Fruit fly (Drosophila melanogaster) whole organism, embryonic: ENCODE data around the gene Wbp2.

ENCODE experiments used
- Ada2b ChIP-seq: fragments of 200-800 bp; sonication (Bioruptor generic); IDR thresholded peaks from 2 replicates; pipeline ENCODE4 v1.3.6; 2022; ENCODE audit warnings: missing biosample characterization, missing genetic modification characterization
- Adf1 ChIP-seq: fragments of 200-800 bp; sonication (Bioruptor generic); IDR thresholded peaks from 2 replicates; pipeline ENCODE4 v1.3.6; 2022; ENCODE audit warnings: missing biosample characterization, missing genetic modification characterization
- Asciz ChIP-seq: fragments of 200-800 bp; sonication (Bioruptor generic); optimal IDR thresholded peaks from 2 replicates; lab custom pipeline; 2017; ENCODE audit warnings: missing biosample characterization, mild to moderate bottlenecking, missing genetic modification characterization, missing genetic modification reagents
- B-H1 ChIP-seq: fragments of 200-800 bp; sonication (Bioruptor generic); IDR thresholded peaks from 3 replicates; pipeline ENCODE4 v1.3.6; 2022; ENCODE audit warnings: missing biosample characterization, missing genetic modification characterization
- CG10274 ChIP-seq: fragments of 200-800 bp; sonication (Bioruptor generic); optimal IDR thresholded peaks from 3 replicates; lab custom pipeline; 2017; ENCODE audit warnings: missing biosample characterization, mild to moderate bottlenecking, missing genetic modification characterization
- CG10543 ChIP-seq: fragments of 200-800 bp; sonication (Bioruptor generic); optimal IDR thresholded peaks from 3 replicates; lab custom pipeline; 2017; ENCODE audit warnings: missing biosample characterization, mild to moderate bottlenecking, missing genetic modification characterization, moderate library complexity
- CG11085 ChIP-seq: fragments of 200-800 bp; sonication (Bioruptor generic); IDR thresholded peaks from 2 replicates; pipeline ENCODE4 v1.3.6; 2022; ENCODE audit warnings: missing biosample characterization, missing genetic modification characterization
- CG12299 ChIP-seq: fragments of 200-800 bp; sonication (Bioruptor generic); optimal IDR thresholded peaks from 2 replicates; lab custom pipeline; 2018; ENCODE audit warnings: missing biosample characterization, mild to moderate bottlenecking, missing genetic modification characterization
- CG14710 ChIP-seq: fragments of 200-800 bp; sonication (Bioruptor generic); optimal IDR thresholded peaks from 3 replicates; lab custom pipeline; 2019; ENCODE audit warnings: missing biosample characterization, mild to moderate bottlenecking, missing genetic modification characterization, moderate library complexity
- CG16815 ChIP-seq: fragments of 200-800 bp; sonication (Bioruptor generic); optimal IDR thresholded peaks from 3 replicates; lab custom pipeline; 2017; ENCODE audit warnings: missing biosample characterization, mild to moderate bottlenecking, missing genetic modification characterization
- CG17912 ChIP-seq: fragments of 200-800 bp; sonication (Bioruptor generic); optimal IDR thresholded peaks from 2 replicates; lab custom pipeline; 2018; ENCODE audit warnings: missing biosample characterization, mild to moderate bottlenecking, missing genetic modification characterization
- CG18619 ChIP-seq: fragments of 200-800 bp; sonication (Bioruptor generic); optimal IDR thresholded peaks from 3 replicates; lab custom pipeline; 2017; ENCODE audit warnings: missing biosample characterization, mild to moderate bottlenecking, missing genetic modification characterization
- CG18764 ChIP-seq: fragments of 200-800 bp; sonication (Bioruptor generic); optimal IDR thresholded peaks from 3 replicates; lab custom pipeline; 2016; ENCODE audit warnings: missing biosample characterization, missing genetic modification characterization
- CG2129 ChIP-seq: fragments of 200-800 bp; sonication (Bioruptor generic); IDR thresholded peaks from 2 replicates; pipeline ENCODE4 v1.3.6; 2022; ENCODE audit warnings: missing biosample characterization, missing genetic modification characterization; ENCODE audit not compliant: partially characterized antibody
- CG31365 ChIP-seq: fragments of 200-800 bp; sonication (Bioruptor generic); optimal IDR thresholded peaks from 2 replicates; lab custom pipeline; 2018; ENCODE audit warnings: missing biosample characterization, mild to moderate bottlenecking, missing genetic modification characterization
- CG31441 ChIP-seq: fragments of 200-800 bp; sonication (Bioruptor generic); IDR thresholded peaks from 2 replicates; pipeline ENCODE4 v1.3.6; 2022; ENCODE audit warnings: missing biosample characterization, missing genetic modification characterization
- CG33213 ChIP-seq: fragments of 200-800 bp; sonication (Bioruptor generic); optimal IDR thresholded peaks from 3 replicates; lab custom pipeline; 2016; ENCODE audit warnings: missing biosample characterization, missing genetic modification characterization
- CG43689 ChIP-seq: fragments of 200-800 bp; sonication (Bioruptor generic); IDR thresholded peaks from 2 replicates; pipeline ENCODE4 v1.3.6; 2022; ENCODE audit warnings: missing biosample characterization, missing genetic modification characterization
- CG6683 ChIP-seq: fragments of 200-800 bp; sonication (Bioruptor generic); optimal IDR thresholded peaks from 2 replicates; lab custom pipeline; 2017; ENCODE audit warnings: missing biosample characterization, mild to moderate bottlenecking, missing genetic modification characterization, missing genetic modification reagents
- CG7372 ChIP-seq: fragments of 200-800 bp; sonication (Bioruptor generic); IDR thresholded peaks from 2 replicates; pipeline ENCODE4 v1.3.6; 2022; ENCODE audit warnings: missing biosample characterization, missing genetic modification characterization
- CG7556 ChIP-seq: fragments of 200-800 bp; sonication (Bioruptor generic); optimal IDR thresholded peaks from 2 replicates; lab custom pipeline; 2017; ENCODE audit warnings: missing biosample characterization, mild to moderate bottlenecking, missing genetic modification characterization
- CG7839 ChIP-seq: fragments of 200-800 bp; sonication (Bioruptor generic); optimal IDR thresholded peaks from 3 replicates; lab custom pipeline; 2018; ENCODE audit warnings: missing biosample characterization, mild to moderate bottlenecking, missing genetic modification characterization, moderate library complexity
- CG8478 ChIP-seq: fragments of >200 bp; optimal IDR thresholded peaks from 2 replicates; lab custom pipeline; 2018
- Ets65A ChIP-seq: fragments of 200-800 bp; sonication (Bioruptor generic); peaks from one replicate; lab custom pipeline; 2016; ENCODE audit warnings: missing biosample characterization, missing genetic modification characterization
- Fer3 ChIP-seq: fragments of 200-800 bp; sonication (Bioruptor generic); optimal IDR thresholded peaks from 2 replicates; lab custom pipeline; 2018; ENCODE audit warnings: missing biosample characterization, mild to moderate bottlenecking, missing genetic modification characterization, moderate library complexity
- Hr3 ChIP-seq: fragments of 200-800 bp; sonication (Bioruptor generic); optimal IDR thresholded peaks from 3 replicates; lab custom pipeline; 2016; ENCODE audit warnings: missing biosample characterization, missing genetic modification characterization
- NFAT ChIP-seq: fragments of 200-800 bp; sonication (Bioruptor generic); IDR thresholded peaks from 2 replicates; pipeline ENCODE4 v1.3.6; 2022; ENCODE audit warnings: missing biosample characterization, missing genetic modification characterization
- Ravus ChIP-seq: fragments of 200-800 bp; sonication (Bioruptor generic); IDR thresholded peaks from 2 replicates; pipeline ENCODE4 v1.3.6; 2022; ENCODE audit warnings: missing biosample characterization, missing genetic modification characterization
- Stat92E ChIP-seq, 3 experiments: fragments of >200 bp in 2 of 3; fragments of 200-800 bp in 1 of 3; sonication (Bioruptor generic) in 1 of 3; optimal IDR thresholded peaks; 2 replicates each; lab custom pipeline; 2017 to 2019; ENCODE audit warnings: missing biosample characterization in 3 of 3, missing genetic modification characterization in 3 of 3, mild to moderate bottlenecking in 1 of 3, moderate library complexity in 1 of 3
- aop ChIP-seq: fragments of 200-800 bp; sonication (Bioruptor generic); IDR thresholded peaks from 2 replicates; pipeline ENCODE4 v1.3.6; 2022; ENCODE audit warnings: missing biosample characterization, missing genetic modification characterization
- disco-r ChIP-seq: fragments of 200-800 bp; sonication (Bioruptor generic); optimal IDR thresholded peaks from 2 replicates; lab custom pipeline; 2016; ENCODE audit warnings: missing biosample characterization, missing genetic modification characterization
- fd3F ChIP-seq: fragments of 200-800 bp; sonication (Bioruptor generic); optimal IDR thresholded peaks from 2 replicates; lab custom pipeline; 2018; ENCODE audit warnings: missing biosample characterization, mild to moderate bottlenecking, missing genetic modification characterization, moderate library complexity
- h ChIP-seq: fragments of >200 bp; optimal IDR thresholded peaks from 2 replicates; lab custom pipeline; 2017
- insv ChIP-seq, 2 experiments: fragments of 200-800 bp; sonication (Bioruptor generic); optimal IDR thresholded peaks; 3 replicates each; lab custom pipeline; 2016 to 2018; ENCODE audit warnings: missing biosample characterization in 2 of 2, missing genetic modification characterization in 2 of 2
- kay ChIP-seq: fragments of 200-800 bp; sonication (Bioruptor generic); optimal IDR thresholded peaks from 2 replicates; lab custom pipeline; 2016; ENCODE audit warnings: missing biosample characterization, missing genetic modification characterization
- ken ChIP-seq: fragments of 200-800 bp; sonication (Bioruptor generic); IDR thresholded peaks from 3 replicates; pipeline ENCODE4 v1.3.6; 2022; ENCODE audit warnings: missing biosample characterization, missing genetic modification characterization
- lov ChIP-seq, 2 experiments: fragments of 200-800 bp in 1 of 2; fragments of >200 bp in 1 of 2; sonication (Bioruptor generic) in 1 of 2; IDR thresholded peaks in 1 of 2; optimal IDR thresholded peaks in 1 of 2; 2 replicates in 1 of 2; 3 replicates in 1 of 2; pipeline versions ENCODE4 v1.3.6 to Lab custom; 2017 to 2022; ENCODE audit warnings: missing biosample characterization in 1 of 2, missing genetic modification characterization in 1 of 2
- luna ChIP-seq: fragments of 200-800 bp; sonication (Bioruptor generic); optimal IDR thresholded peaks from 2 replicates; lab custom pipeline; 2016; ENCODE audit warnings: missing biosample characterization, missing genetic modification characterization
- mirr ChIP-seq: fragments of 200-800 bp; sonication (Bioruptor generic); optimal IDR thresholded peaks from 3 replicates; lab custom pipeline; 2018; ENCODE audit warnings: missing biosample characterization, mild to moderate bottlenecking, missing genetic modification characterization
- nmo ChIP-seq: fragments of 200-800 bp; sonication (Bioruptor generic); optimal IDR thresholded peaks from 2 replicates; lab custom pipeline; 2018; ENCODE audit warnings: missing biosample characterization, mild to moderate bottlenecking, missing genetic modification characterization, moderate library complexity
- row ChIP-seq: fragments of 200-800 bp; sonication (Bioruptor generic); IDR thresholded peaks from 3 replicates; pipeline ENCODE4 v1.3.6; 2022; ENCODE audit warnings: missing biosample characterization, missing genetic modification characterization
- schlank ChIP-seq: fragments of 200-800 bp; sonication (Bioruptor generic); optimal IDR thresholded peaks from 2 replicates; lab custom pipeline; 2018; ENCODE audit warnings: missing biosample characterization, mild to moderate bottlenecking, missing genetic modification characterization
- so ChIP-seq: fragments of 200-800 bp; sonication (Bioruptor generic); IDR thresholded peaks from 3 replicates; pipeline ENCODE4 v1.3.6; 2022; ENCODE audit warnings: missing biosample characterization, missing genetic modification characterization
- tgo ChIP-seq: fragments of 200-800 bp; sonication (Bioruptor generic); IDR thresholded peaks from 3 replicates; pipeline ENCODE4 v1.3.6; 2022; ENCODE audit warnings: missing biosample characterization, missing genetic modification characterization
- tio ChIP-seq: fragments of 200-800 bp; sonication (Bioruptor generic); optimal IDR thresholded peaks from 2 replicates; lab custom pipeline; 2017; ENCODE audit warnings: missing biosample characterization, missing genetic modification characterization, inconsistent platforms
- tll ChIP-seq, 2 experiments: fragments of 200-800 bp in 1 of 2; fragments of >200 bp in 1 of 2; sonication (Bioruptor generic) in 1 of 2; optimal IDR thresholded peaks; 2 replicates each; lab custom pipeline; 2017 to 2019; ENCODE audit warnings: missing biosample characterization in 2 of 2, missing genetic modification characterization in 2 of 2, mild to moderate bottlenecking in 1 of 2, moderate library complexity in 1 of 2
- ttk ChIP-seq: fragments of 200-800 bp; sonication (Bioruptor generic); IDR thresholded peaks from 2 replicates; pipeline ENCODE4 v2.1.2; 2022; ENCODE audit warnings: missing biosample characterization, missing genetic modification characterization
- unpg ChIP-seq: fragments of 200-800 bp; sonication (Bioruptor generic); optimal IDR thresholded peaks from 3 replicates; lab custom pipeline; 2018; ENCODE audit warnings: missing biosample characterization, mild to moderate bottlenecking, missing genetic modification characterization, moderate library complexity
- zen2 ChIP-seq: fragments of 200-800 bp; sonication (Bioruptor generic); IDR thresholded peaks from 3 replicates; pipeline ENCODE4 v1.3.6; 2022; ENCODE audit warnings: missing biosample characterization, missing genetic modification characterization; ENCODE audit not compliant: partially characterized antibody

Wbp2 gene

dm6 chr3L:12803159-12804034 is 46.6 kb upstream of the Wbp2 start (continued):
- TF ChIP-seq row (GFP tag; lab: Robert Waterston, UW) (peak; percentile 60; the same call in 2 of the 3 replicates), CG6683 (GFP tag; lab: Kevin White, UChicago) (no peak), tio (GFP tag; lab: Kevin White, UChicago) (no peak), CG12299 (no peak), CG18619 (GFP tag; lab: Kevin White, UChicago) (peak; percentile 80), Stat92E (GFP tag; optimal IDR thresholded peaks at IDR 0.05; lab: Kevin White, UChicago) (no peak), NFAT (GFP tag; lab: Robert Waterston, UW) (no peak), CG8478 (lab: Kevin White, UChicago) (no peak), ken (GFP tag; lab: Robert Waterston, UW) (no peak), CG18764 (no peak), CG31441 (GFP tag; lab: Robert Waterston, UW) (peak; percentile 38; the same call in 1 of the 2 replicates), h (lab: Kevin White, UChicago) (no peak), fd3F (peak; percentile 39), CG31365 (tag; lab: Kevin White, UChicago) (no peak), B-H1 (GFP tag; lab: Robert Waterston, UW) (peak; percentile 28; the same call in 1 of the 3 replicates), Asciz (peak; percentile 41), Hr3 (GFP tag; lab: Kevin White, UChicago) (peak; percentile 16), Fer3 (tag; lab: Kevin White, UChicago) (peak; percentile 44), Ada2b (peak; percentile 23; the same call in 1 of the 2 replicates), disco-r (GFP tag; lab: Kevin White, UChicago) (no peak), CG11085 (GFP tag; lab: Robert Waterston, UW) (no peak), schlank (tag; lab: Kevin White, UChicago) (no peak), CG10543 (peak; percentile 50), insv (GFP tag; optimal IDR thresholded peaks at IDR 0.05; lab: Kevin White, UChicago) (no peak), mirr (GFP tag; lab: Kevin White, UChicago) (peak; percentile 36), aop (GFP tag; lab: Robert Waterston, UW) (no peak), ttk (GFP tag; lab: Robert Waterston, UW) (no peak), lov (optimal IDR thresholded peaks at IDR 0.05; lab: Kevin White, UChicago) (no peak), lov (GFP tag; IDR thresholded peaks at IDR 0.05; lab: Robert Waterston, UW) (no peak), CG43689 (GFP tag; lab: Robert Waterston, UW) (no peak), nmo (GFP tag; lab: Kevin White, UChicago) (peak; percentile 37), CG16815 (GFP tag; lab: Kevin White, UChicago) (peak; percentile 36), CG33213 (GFP tag; lab: Kevin White, UChicago) (no peak), Ravus (GFP tag; lab: Robert Waterston, UW) (no peak), Ets65A (GFP tag; lab: Kevin White, UChicago) (no peak), unpg (peak; percentile 49), so (no peak), Adf1 (GFP tag; lab: Robert Waterston, UW) (no peak), tll (GFP tag; optimal IDR thresholded peaks at IDR 0.05; lab: Kevin White, UChicago) (no peak), CG17912 (no peak), CG7556 (GFP tag; lab: Kevin White, UChicago) (peak; percentile 63), zen2 (GFP tag; lab: Robert Waterston, UW) (no peak), kay (GFP tag; lab: Kevin White, UChicago) (no peak), CG10274 (peak; percentile 16), tgo (GFP tag; lab: Robert Waterston, UW) (0 out of 3 replicates have a peak, but pooled peaks have one; percentile 17), luna (GFP tag; lab: Kevin White, UChicago) (peak; percentile 37), CG14710 (tag; lab: Kevin White, UChicago) (no peak), CG7839 (tag; lab: Kevin White, UChicago) (peak; percentile 66), CG7372 (GFP tag; lab: Robert Waterston, UW) (no peak), CG2129 (GFP tag; lab: Robert Waterston, UW) (no peak)
